Fruit fly (Drosophila melanogaster): ENCODE data around the gene Pex16.

DNA sequence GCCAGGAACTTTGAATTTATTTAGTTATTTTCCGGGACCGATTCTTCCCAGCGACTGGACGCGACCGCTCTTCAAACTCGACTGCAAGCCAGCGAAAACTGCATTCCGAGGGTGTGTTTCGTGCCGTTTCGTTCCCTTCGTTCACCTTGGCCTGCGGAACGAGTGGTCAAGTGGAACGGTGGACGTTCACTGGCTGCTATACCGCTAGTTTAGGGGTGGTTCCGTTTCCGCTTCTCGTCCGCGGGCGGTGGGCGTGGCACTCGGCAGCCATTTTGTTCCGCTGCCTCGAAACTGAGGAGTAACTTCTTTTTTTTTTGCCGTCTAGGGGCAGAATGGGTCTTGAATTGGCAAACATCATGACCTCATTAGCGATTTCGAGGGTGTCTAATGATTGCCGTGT is 14.6 kb upstream of the Pex16 start, which contains the start of gene Six4:
- TF ChIP-seq br (GFP tag; optimal IDR thresholded peaks at IDR 0.05) (no peak), lola (GFP tag; optimal IDR thresholded peaks at IDR 0.05) (no peak), Mio (GFP tag; optimal IDR thresholded peaks at IDR 0.05) (no peak), sv (GFP tag; optimal IDR thresholded peaks at IDR 0.05) (no peak), Dif (GFP tag; optimal IDR thresholded peaks at IDR 0.05; ENCODE audit: partially characterized antibody) (no peak), Hr78 (GFP tag; optimal IDR thresholded peaks at IDR 0.05) (no peak), Myc (optimal IDR thresholded peaks at IDR 0.05) (no peak), OdsH (GFP tag; optimal IDR thresholded peaks at IDR 0.05) (no peak)

All from whole organism, wandering third instar larva.